Worm (Caenorhabditis elegans): ENCODE data around the gene F49H6.5.

DNA sequence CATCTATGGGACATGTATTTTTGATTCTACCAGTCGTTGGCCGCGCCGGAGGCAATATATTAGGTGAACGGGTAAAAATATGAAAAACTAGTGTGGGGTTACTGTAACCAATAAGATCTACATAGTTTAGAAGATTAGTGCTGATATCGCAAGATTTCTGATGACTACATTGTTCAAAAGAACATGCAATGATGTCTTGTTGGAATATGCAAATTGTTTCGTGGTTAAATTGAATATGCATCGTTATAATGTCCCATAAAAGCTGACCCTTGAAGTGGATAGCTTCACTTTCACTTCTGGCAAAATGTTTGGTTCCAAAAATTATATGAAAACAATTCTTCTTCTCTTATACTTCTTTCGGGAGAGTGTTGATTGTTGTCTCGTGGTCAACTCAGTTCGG lies 21.5 kb downstream of the F49H6.5 start, which contains the start of gene F28B1.2:
- no peak for TF ChIP-seq nhr-77 (tag; optimal IDR thresholded peaks at IDR 0.05)
- TF ChIP-seq ZK546.5 (tag; optimal IDR thresholded peaks at IDR 0.05) = no peak
